Fruit fly (Drosophila melanogaster): ENCODE data around the gene CG13639.
A peak's percentile ranks its signal among the peaks of the same experiment; 100 is the strongest.

Gene CG13639

dm6 chr3R:24851429-24851828, 8.7 kb downstream of the CG13639 start, which contains the start of gene Nct (continued):
- TF ChIP-seq Scr (GFP tag; IDR thresholded peaks at IDR 0.05; ENCODE audit: partially characterized antibody) (peak; percentile 25; the same call in 1 of the 2 replicates), B-H1 (GFP tag; IDR thresholded peaks at IDR 0.05) (no peak), gcm2 (GFP tag; optimal IDR thresholded peaks at IDR 0.05) (no peak), CG17912 (GFP tag; optimal IDR thresholded peaks at IDR 0.05) (no peak), CG1603 (tag; optimal IDR thresholded peaks at IDR 0.05) (no peak), CG2129 (GFP tag; IDR thresholded peaks at IDR 0.05; ENCODE audit: partially characterized antibody) (no peak), Six4 (GFP tag; optimal IDR thresholded peaks at IDR 0.05) (no peak), NFAT (GFP tag; IDR thresholded peaks at IDR 0.05) (no peak), CG18764 (GFP tag; optimal IDR thresholded peaks at IDR 0.05) (no peak), CG16815 (GFP tag; optimal IDR thresholded peaks at IDR 0.05) (no peak), sc (optimal IDR thresholded peaks at IDR 0.05) (no peak), sc (GFP tag; optimal IDR thresholded peaks at IDR 0.05) (no peak), Dbx (GFP tag; IDR thresholded peaks at IDR 0.05) (no peak), CG12236 (GFP tag; optimal IDR thresholded peaks at IDR 0.05) (no peak), Xbp1 (GFP tag; optimal IDR thresholded peaks at IDR 0.05) (no peak), CG14667 (GFP tag; IDR thresholded peaks at IDR 0.05) (no peak), Opbp (GFP tag; IDR thresholded peaks at IDR 0.05; ENCODE audit: partially characterized antibody) (no peak), wek (GFP tag; optimal IDR thresholded peaks at IDR 0.05) (no peak), CG14710 (tag; optimal IDR thresholded peaks at IDR 0.05) (peak; percentile 38), CG10267 (tag; optimal IDR thresholded peaks at IDR 0.05) (peak; percentile 17), hb (GFP tag; IDR thresholded peaks at IDR 0.05; ENCODE audit: partially characterized antibody) (no peak), CG4282 (GFP tag; optimal IDR thresholded peaks at IDR 0.05) (no peak), CG7745 (tag; optimal IDR thresholded peaks at IDR 0.05) (no peak), bbx (GFP tag; IDR thresholded peaks at IDR 0.05; ENCODE audit: partially characterized antibody) (0 out of 2 replicates have a peak, but pooled peaks have one; percentile 11), abd-A (tag; optimal IDR thresholded peaks at IDR 0.05) (no peak), CG30403 (GFP tag; optimal IDR thresholded peaks at IDR 0.05) (no peak), dpn (GFP tag; optimal IDR thresholded peaks at IDR 0.05) (no peak), trem (tag; optimal IDR thresholded peaks at IDR 0.05) (peak; percentile 18), CG11504 (tag; optimal IDR thresholded peaks at IDR 0.05) (no peak), gfzf (GFP tag; optimal IDR thresholded peaks at IDR 0.05) (peak; percentile 75), Chrac-16 (GFP tag; optimal IDR thresholded peaks at IDR 0.05) (no peak), CG3726 (GFP tag; IDR thresholded peaks at IDR 0.05) (no peak), Fer3 (tag; optimal IDR thresholded peaks at IDR 0.05) (no peak), HmgD (GFP tag; optimal IDR thresholded peaks at IDR 0.05) (no peak), pum (GFP tag; optimal IDR thresholded peaks at IDR 0.05) (no peak), Mes4 (GFP tag; optimal IDR thresholded peaks at IDR 0.05) (no peak), seq (GFP tag; IDR thresholded peaks at IDR 0.05) (no peak), HLH3B (GFP tag; IDR thresholded peaks at IDR 0.05) (no peak), kay (GFP tag; optimal IDR thresholded peaks at IDR 0.05) (peak; percentile 1), Eip74EF (GFP tag; optimal IDR thresholded peaks at IDR 0.05) (no peak), CG2202 (tag; optimal IDR thresholded peaks at IDR 0.05) (no peak), CG11398 (GFP tag; optimal IDR thresholded peaks at IDR 0.05) (no peak), CG5180 (GFP tag; optimal IDR thresholded peaks at IDR 0.05) (no peak), Doc3 (GFP tag; IDR thresholded peaks at IDR 0.05; ENCODE audit: partially characterized antibody) (no peak), Hsf (GFP tag; optimal IDR thresholded peaks at IDR 0.05) (no peak), CG1792 (GFP tag; optimal IDR thresholded peaks at IDR 0.05) (no peak), eve (GFP tag; optimal IDR thresholded peaks at IDR 0.05) (no peak), CG10274 (GFP tag; optimal IDR thresholded peaks at IDR 0.05) (no peak), lmd (GFP tag; IDR thresholded peaks at IDR 0.05) (no peak), Stat92E (GFP tag; optimal IDR thresholded peaks at IDR 0.05) (peak in 1 of 3 experiments; percentile 22), HmgZ (tag; optimal IDR thresholded peaks at IDR 0.05) (no peak)
